Fruit fly (Drosophila melanogaster): ENCODE results near the gene rau.

DNA sequence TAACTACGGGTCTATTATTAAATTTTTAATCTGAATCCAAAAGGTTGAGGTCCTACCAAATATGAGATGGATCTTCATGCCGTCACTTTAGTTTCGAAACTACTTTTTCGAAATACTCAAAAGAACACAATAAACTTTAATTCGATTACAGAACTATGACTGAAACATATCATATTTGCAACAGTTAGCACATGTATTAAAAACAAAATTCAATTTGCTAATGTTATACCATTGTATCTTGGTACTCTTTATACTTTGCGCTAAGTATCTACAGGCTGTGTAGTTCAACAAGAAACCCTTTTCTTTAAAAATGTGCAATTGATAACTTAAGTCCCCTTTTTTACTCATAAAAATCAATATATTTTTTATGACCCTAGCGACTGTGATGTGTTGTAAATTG lies 5.4 kb upstream of the rau start, which contains the start of the genes Sfp26Ac and CG43185:
- no peak for TF ChIP-seq fru (GFP tag; optimal IDR thresholded peaks at IDR 0.05)
- TF ChIP-seq br (GFP tag; optimal IDR thresholded peaks at IDR 0.05): no peak
- no peak for TF ChIP-seq psq (GFP tag; optimal IDR thresholded peaks at IDR 0.05)
- TF ChIP-seq Sp1 (GFP tag; optimal IDR thresholded peaks at IDR 0.05): no peak
- no peak for TF ChIP-seq jim (GFP tag; optimal IDR thresholded peaks at IDR 0.05)
- no peak for TF ChIP-seq Dfd (GFP tag; optimal IDR thresholded peaks at IDR 0.05)

All from whole organism, wandering third instar larva.